Fruit fly (Drosophila melanogaster) whole organism: ENCODE measurements around the gene CG10903.

Source experiments
- EcR ChIP-seq, 2 experiments: fragments of >200 bp; optimal IDR thresholded peaks; 2 replicates each; lab custom pipeline; 2017; ENCODE audit warnings: missing biosample characterization in 2 of 2, missing genetic modification characterization in 2 of 2, missing genetic modification reagents in 2 of 2
- psq ChIP-seq: fragments of >200 bp; optimal IDR thresholded peaks from 2 replicates; lab custom pipeline; 2017
- usp ChIP-seq: fragments of >200 bp; optimal IDR thresholded peaks from 2 replicates; lab custom pipeline; 2017; ENCODE audit warnings: missing biosample characterization, missing genetic modification characterization, mixed read lengths

DNA sequence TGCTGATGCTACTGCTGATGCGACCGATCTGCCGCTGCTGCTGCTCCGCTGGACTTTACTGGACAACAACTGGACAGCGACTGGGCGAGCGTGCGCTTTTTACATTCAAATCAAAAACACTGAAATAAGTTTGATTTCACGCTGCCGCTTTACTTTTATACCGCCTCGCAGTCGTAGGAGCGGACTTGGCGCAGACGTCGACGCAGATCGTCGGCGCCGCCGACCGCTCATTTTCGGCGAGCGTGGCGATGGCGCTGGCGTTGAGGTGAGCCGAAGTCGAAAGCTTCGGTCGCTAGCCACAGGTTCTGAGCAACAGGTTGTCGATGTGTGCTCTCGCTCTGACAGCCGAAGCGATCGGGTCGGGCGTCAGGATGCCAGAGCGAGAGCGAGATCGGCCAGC, 34.5 kb upstream of the CG10903 start, which contains the start of gene Elovl7:
- TF ChIP-seq psq (lab: Kevin White, UChicago) (no peak), EcR (GFP tag; optimal IDR thresholded peaks at IDR 0.05; lab: Kevin White, UChicago) (no peak), usp (GFP tag; lab: Kevin White, UChicago) (no peak)
